Worm (Caenorhabditis elegans): Measurements from ENCODE around the gene C07D10.5.

- TF ChIP-seq W03F9.2 (tag; optimal IDR thresholded peaks at IDR 0.05), result peak; percentile 40
- TF ChIP-seq him-1 (tag; optimal IDR thresholded peaks at IDR 0.05), result no peak
- TF ChIP-seq dao-5 (tag; optimal IDR thresholded peaks at IDR 0.05), result no peak
Observed at ce11 chrII:7363990-7364455, 17.3 kb upstream of the C07D10.5 start, which contains the start of gene msra-1.
